Fruit fly (Drosophila melanogaster) whole organism, prepupa: ENCODE measurements around the gene CG46396.

Source experiments
- Blimp-1 ChIP-seq: fragments of 200-800 bp; sonication (Bioruptor generic); optimal IDR thresholded peaks from 3 replicates; lab custom pipeline; 2017; ENCODE audit warnings: missing biosample characterization, missing genetic modification characterization, mild to moderate bottlenecking, moderate library complexity, missing genetic modification reagents
- CG10631 ChIP-seq: fragments of 200-800 bp; sonication (Bioruptor generic); optimal IDR thresholded peaks from 2 replicates; lab custom pipeline; 2016; ENCODE audit warnings: missing biosample characterization, missing genetic modification characterization
- CG10669 ChIP-seq: fragments of 200-800 bp; sonication (Bioruptor generic); optimal IDR thresholded peaks from 3 replicates; lab custom pipeline; 2018; ENCODE audit warnings: missing biosample characterization, mild to moderate bottlenecking, missing genetic modification characterization, moderate library complexity
- CG11294 ChIP-seq: fragments of 200-800 bp; sonication (Bioruptor generic); IDR thresholded peaks from 2 replicates; pipeline ENCODE4 v1.3.6; 2022; ENCODE audit warnings: missing biosample characterization, missing genetic modification characterization
- CG11762 ChIP-seq: fragments of 200-800 bp; sonication (Bioruptor generic); optimal IDR thresholded peaks from 3 replicates; lab custom pipeline; 2016; ENCODE audit warnings: missing biosample characterization, missing genetic modification characterization; ENCODE audit not compliant: insufficient read depth
- CG15336 ChIP-seq: fragments of 200-800 bp; sonication (Bioruptor generic); IDR thresholded peaks from 2 replicates; pipeline ENCODE4 v1.3.6; 2022; ENCODE audit warnings: missing biosample characterization, missing genetic modification characterization
- CG16779 ChIP-seq: fragments of 200-800 bp; sonication (Bioruptor generic); optimal IDR thresholded peaks from 3 replicates; lab custom pipeline; 2017; ENCODE audit warnings: missing biosample characterization, mild to moderate bottlenecking, missing genetic modification characterization
- CG31627 ChIP-seq: fragments of 200-800 bp; sonication (Bioruptor generic); optimal IDR thresholded peaks from 3 replicates; lab custom pipeline; 2016; ENCODE audit warnings: missing biosample characterization, missing genetic modification characterization
- CG3919 ChIP-seq: fragments of 200-800 bp; sonication (Bioruptor generic); optimal IDR thresholded peaks from 3 replicates; lab custom pipeline; 2016; ENCODE audit warnings: missing biosample characterization, missing genetic modification characterization
- CG4318 ChIP-seq: fragments of 200-800 bp; sonication (Bioruptor generic); optimal IDR thresholded peaks from 3 replicates; lab custom pipeline; 2017; ENCODE audit warnings: missing biosample characterization, mild to moderate bottlenecking, missing genetic modification characterization
- CG6163 ChIP-seq: fragments of 200-800 bp; sonication (Bioruptor generic); IDR thresholded peaks from 3 replicates; pipeline ENCODE4 v1.3.6; 2022; ENCODE audit warnings: missing biosample characterization, missing genetic modification characterization
- CG6792 ChIP-seq: fragments of 200-800 bp; sonication (Bioruptor generic); optimal IDR thresholded peaks from 3 replicates; lab custom pipeline; 2016; ENCODE audit warnings: missing biosample characterization, missing genetic modification characterization
- CG6808 ChIP-seq: fragments of 200-800 bp; sonication (Bioruptor generic); optimal IDR thresholded peaks from 3 replicates; lab custom pipeline; 2017; ENCODE audit warnings: missing biosample characterization, missing genetic modification characterization, mild to moderate bottlenecking, moderate library complexity, missing genetic modification reagents
- CG8119 ChIP-seq: fragments of 200-800 bp; sonication (Bioruptor generic); IDR thresholded peaks from 3 replicates; pipeline ENCODE4 v1.3.6; 2022; ENCODE audit warnings: missing biosample characterization, missing genetic modification characterization
- CG9139 ChIP-seq: fragments of 200-800 bp; sonication (Bioruptor generic); optimal IDR thresholded peaks from 3 replicates; lab custom pipeline; 2017; ENCODE audit warnings: missing biosample characterization, mild to moderate bottlenecking, missing genetic modification characterization
- Eip75B ChIP-seq: fragments of 200-800 bp; sonication (Bioruptor generic); optimal IDR thresholded peaks from 3 replicates; lab custom pipeline; 2016; ENCODE audit warnings: missing biosample characterization, missing genetic modification characterization
- Eip78C ChIP-seq: fragments of 200-800 bp; sonication (Bioruptor generic); peaks from one replicate; lab custom pipeline; 2016; ENCODE audit warnings: missing biosample characterization, missing genetic modification characterization
- Eip93F ChIP-seq: fragments of 200-800 bp; sonication (Bioruptor generic); optimal IDR thresholded peaks from 2 replicates; lab custom pipeline; 2016; ENCODE audit warnings: missing biosample characterization, mild to moderate bottlenecking, missing genetic modification characterization
- Ets96B ChIP-seq: fragments of 200-800 bp; optimal IDR thresholded peaks from 2 replicates; lab custom pipeline; 2019; ENCODE audit warnings: missing biosample characterization, mild to moderate bottlenecking, missing genetic modification characterization, moderate library complexity
- Gug ChIP-seq: fragments of 200-800 bp; sonication (Bioruptor generic); IDR thresholded peaks from 2 replicates; pipeline ENCODE4 v1.3.6; 2022; ENCODE audit warnings: missing biosample characterization, missing genetic modification characterization
- Hr38 ChIP-seq: sonication (Bioruptor generic); optimal IDR thresholded peaks from 2 replicates; lab custom pipeline; 2016; ENCODE audit warnings: missing biosample characterization, missing genetic modification characterization
- Hr39 ChIP-seq: fragments of 200-800 bp; sonication (Bioruptor generic); optimal IDR thresholded peaks from 2 replicates; lab custom pipeline; 2016; ENCODE audit warnings: missing biosample characterization, missing genetic modification characterization
- Hr4 ChIP-seq: fragments of 200-800 bp; sonication (Bioruptor generic); optimal IDR thresholded peaks from 3 replicates; lab custom pipeline; 2016; ENCODE audit warnings: missing biosample characterization, missing genetic modification characterization
- OdsH ChIP-seq: fragments of 200-800 bp; sonication (Bioruptor generic); optimal IDR thresholded peaks from 3 replicates; lab custom pipeline; 2016; ENCODE audit warnings: missing biosample characterization, missing genetic modification characterization
- Smox ChIP-seq: fragments of 200-800 bp; sonication (Bioruptor generic); optimal IDR thresholded peaks from 3 replicates; lab custom pipeline; 2016; ENCODE audit warnings: missing biosample characterization, missing genetic modification characterization
- Sox102F ChIP-seq: fragments of 200-800 bp; sonication (Bioruptor generic); optimal IDR thresholded peaks from 2 replicates; lab custom pipeline; 2016; ENCODE audit warnings: missing biosample characterization, mild to moderate bottlenecking, missing genetic modification characterization
- achi ChIP-seq: fragments of 200-800 bp; sonication (Bioruptor generic); optimal IDR thresholded peaks from 3 replicates; lab custom pipeline; 2016; ENCODE audit warnings: missing biosample characterization, missing genetic modification characterization
- acj6 ChIP-seq: fragments of 200-800 bp; sonication (Bioruptor generic); optimal IDR thresholded peaks from 3 replicates; lab custom pipeline; 2016; ENCODE audit warnings: missing biosample characterization, missing genetic modification characterization
- cyc ChIP-seq: fragments of 200-800 bp; sonication (Bioruptor generic); optimal IDR thresholded peaks from 3 replicates; lab custom pipeline; 2016; ENCODE audit warnings: missing biosample characterization, missing genetic modification characterization
- lz ChIP-seq: fragments of 200-800 bp; sonication (Bioruptor generic); optimal IDR thresholded peaks from 3 replicates; lab custom pipeline; 2016; ENCODE audit warnings: missing biosample characterization, missing genetic modification characterization
- net ChIP-seq: fragments of 200-800 bp; sonication (Bioruptor generic); optimal IDR thresholded peaks from 3 replicates; lab custom pipeline; 2016; ENCODE audit warnings: missing biosample characterization, missing genetic modification characterization
- salr ChIP-seq, 2 experiments: fragments of 200-800 bp; sonication (Bioruptor generic); optimal IDR thresholded peaks; 3 replicates each; lab custom pipeline; 2016 to 2018; ENCODE audit warnings: missing biosample characterization in 2 of 2, missing genetic modification characterization in 2 of 2, mild to moderate bottlenecking in 1 of 2
- ss ChIP-seq, 2 experiments: fragments of 200-800 bp; sonication (Bioruptor generic); optimal IDR thresholded peaks; 2 replicates in 1 of 2; 3 replicates in 1 of 2; lab custom pipeline; 2017 to 2018; ENCODE audit warnings: mild to moderate bottlenecking in 2 of 2, missing biosample characterization in 2 of 2, missing genetic modification characterization in 2 of 2, moderate library complexity in 1 of 2
- svp ChIP-seq: fragments of 200-800 bp; sonication (Bioruptor generic); peaks from one replicate; lab custom pipeline; 2016; ENCODE audit warnings: missing biosample characterization, missing genetic modification characterization
- topi ChIP-seq: fragments of 200-800 bp; sonication (Bioruptor generic); optimal IDR thresholded peaks from 3 replicates; lab custom pipeline; 2016; ENCODE audit warnings: missing biosample characterization, missing genetic modification characterization

Gene CG46396

DNA sequence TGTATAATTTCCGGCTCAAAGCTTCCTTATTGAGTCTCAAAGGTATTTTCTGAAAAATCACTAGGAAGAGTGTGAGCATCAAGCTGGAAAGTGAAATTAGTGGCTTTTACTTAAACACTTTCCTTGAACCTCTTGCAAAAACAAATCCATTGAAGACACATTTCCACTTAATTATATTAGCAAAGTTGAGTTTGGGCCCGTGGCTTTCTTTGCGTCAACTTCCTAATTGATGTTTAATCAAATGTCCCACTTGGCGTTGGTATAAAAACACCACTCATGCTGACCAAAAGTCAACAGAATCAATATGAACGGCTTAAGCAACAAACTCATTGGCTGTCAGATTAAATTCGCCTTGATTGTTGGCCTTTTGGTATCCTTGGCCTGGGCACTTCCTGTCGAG, at the start of gene CG46396:
CG46396 (plus strand) TSS at position 301 of the 400 bp plus-strand sequence.
- TF ChIP-seq CG16779 (tag; lab: Kevin White, UChicago) (no peak), Blimp-1 (no peak), topi (GFP tag; lab: Kevin White, UChicago) (no peak), Hr4 (GFP tag; lab: Kevin White, UChicago) (no peak), CG6808 (GFP tag; lab: Kevin White, UChicago) (no peak), CG8119 (GFP tag; lab: Robert Waterston, UW) (no peak), CG11762 (GFP tag; lab: Kevin White, UChicago) (no peak), CG31627 (no peak), net (GFP tag; lab: Kevin White, UChicago) (no peak), acj6 (GFP tag; lab: Kevin White, UChicago) (no peak)

- TF ChIP-seq Sox102F (GFP tag; lab: Kevin White, UChicago), result no peak
- TF ChIP-seq Smox, result no peak
- TF ChIP-seq ss (GFP tag; optimal IDR thresholded peaks at IDR 0.05; lab: Kevin White, UChicago), result no peak
- no peak for TF ChIP-seq CG6792 (GFP tag; lab: Kevin White, UChicago)
- no peak for TF ChIP-seq Hr4 (GFP tag; lab: Kevin White, UChicago)
These were observed 49.4 kb upstream of the CG46396 start for dm6 chr3R:6254438-6254837.

- TF ChIP-seq Eip75B (GFP tag; lab: Kevin White, UChicago), result no peak
- no peak for TF ChIP-seq CG10631
- no peak for TF ChIP-seq cyc
- no peak for TF ChIP-seq CG3919 (GFP tag; lab: Kevin White, UChicago)
- no peak for TF ChIP-seq Eip93F (GFP tag; lab: Kevin White, UChicago)
- no peak for TF ChIP-seq Gug
- TF ChIP-seq CG11294 (GFP tag; lab: Robert Waterston, UW), result no peak
- TF ChIP-seq lz (GFP tag; lab: Kevin White, UChicago), result no peak
- TF ChIP-seq topi (GFP tag; lab: Kevin White, UChicago), result no peak
- TF ChIP-seq Ets96B, result no peak
- TF ChIP-seq acj6 (GFP tag; lab: Kevin White, UChicago), result no peak
- TF ChIP-seq OdsH, result no peak
- TF ChIP-seq, all 60 proteins: peak for 0
These were observed 49.0 kb upstream of the CG46396 start, which contains the start of gene Osi8 for dm6 chr3R:6254875-6255274. TSS of gene Osi8 (plus strand) at chr3R:6255175.

dm6 chr3R:6259837-6260236, 44.0 kb upstream of the CG46396 start, which contains the start of gene Osi9:
TSS of gene Osi9 (plus strand) at chr3R:6260211.
- TF ChIP-seq CG15336 (GFP tag; lab: Robert Waterston, UW) (0 out of 2 replicates have a peak, but pooled peaks have one; percentile 9), Hr39 (GFP tag; lab: Kevin White, UChicago) (no peak), Eip78C (GFP tag; lab: Kevin White, UChicago) (peak; percentile 7)
- TF ChIP-seq, all 60 proteins: peak for 2

- TF ChIP-seq CG10669 (GFP tag; lab: Kevin White, UChicago) (no peak), CG16779 (tag; lab: Kevin White, UChicago) (no peak), CG6808 (GFP tag; lab: Kevin White, UChicago) (no peak), Hr38 (GFP tag; lab: Kevin White, UChicago) (no peak), CG6163 (GFP tag; lab: Robert Waterston, UW) (no peak), achi (GFP tag; lab: Kevin White, UChicago) (no peak), CG9139 (GFP tag; lab: Kevin White, UChicago) (no peak), salr (GFP tag; optimal IDR thresholded peaks at IDR 0.05; lab: Kevin White, UChicago) (no peak), Hr39 (GFP tag; lab: Kevin White, UChicago) (no peak), Gug (no peak), CG3919 (GFP tag; lab: Kevin White, UChicago) (no peak), Sox102F (GFP tag; lab: Kevin White, UChicago) (no peak), CG4318 (no peak), svp (GFP tag; lab: Kevin White, UChicago) (no peak)
- TF ChIP-seq, all 60 proteins: peak for 0
These were observed 40.2 kb upstream of the CG46396 start, which contains the start of gene Osi10a for dm6 chr3R:6263658-6264057. TSS of gene Osi10a (plus strand) at chr3R:6263958.
